Fruit fly (Drosophila melanogaster): ENCODE results near the gene Rat1.

Gene Rat1

DNA sequence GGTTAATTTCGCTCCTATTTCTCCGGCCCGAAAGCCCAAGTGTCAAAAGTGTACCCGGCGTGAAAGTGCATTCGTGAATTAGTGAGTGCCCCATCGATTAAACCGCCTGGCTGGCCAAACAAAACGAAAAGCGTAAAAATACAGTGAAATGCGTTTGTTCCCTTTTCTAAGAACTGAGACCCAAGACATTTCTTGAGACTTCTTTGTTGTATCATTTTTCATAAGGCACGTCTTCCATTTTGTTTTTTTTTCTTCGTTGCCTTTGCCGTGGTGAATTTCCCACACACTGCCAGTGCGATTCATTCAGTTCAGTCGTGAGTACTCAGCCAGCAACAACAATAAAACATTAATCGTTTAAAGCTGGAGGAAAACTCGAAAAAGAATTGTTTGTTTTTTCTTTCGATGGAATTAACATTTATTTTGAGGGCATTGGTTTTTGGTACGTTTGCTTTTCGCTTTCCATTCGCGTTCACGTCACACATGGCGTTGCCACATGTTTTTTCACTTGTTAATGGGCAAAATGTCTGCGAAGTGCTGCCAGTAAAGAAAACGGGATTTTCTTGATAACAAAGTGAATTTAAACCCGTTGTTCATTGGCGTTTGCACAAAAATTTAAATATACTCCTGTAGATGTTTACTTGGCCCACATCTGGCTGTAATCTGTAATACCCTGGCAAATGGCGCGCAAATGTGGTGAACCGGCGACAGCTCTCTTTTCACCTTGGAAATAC is 13.6 kb downstream of the Rat1 start (continued):
- no peak for TF ChIP-seq Sox15 (GFP tag; optimal IDR thresholded peaks at IDR 0.05)
- no peak for TF ChIP-seq CG8119 (GFP tag; IDR thresholded peaks at IDR 0.05)
- peak; percentile 41 for TF ChIP-seq Met (GFP tag; optimal IDR thresholded peaks at IDR 0.05)
- peak; percentile 28 for TF ChIP-seq fkh (GFP tag; optimal IDR thresholded peaks at IDR 0.05)
- TF ChIP-seq CG15336 (GFP tag; IDR thresholded peaks at IDR 0.05) = no peak
- TF ChIP-seq Ets21C (GFP tag; optimal IDR thresholded peaks at IDR 0.05) = no peak
- TF ChIP-seq Lpt (GFP tag; optimal IDR thresholded peaks at IDR 0.05) = no peak
- no peak for TF ChIP-seq Eip93F (GFP tag; optimal IDR thresholded peaks at IDR 0.05)
- no peak for TF ChIP-seq CG3919 (GFP tag; optimal IDR thresholded peaks at IDR 0.05)
- no peak for TF ChIP-seq Gug (GFP tag; IDR thresholded peaks at IDR 0.05)
- TF ChIP-seq CG31627 (GFP tag; optimal IDR thresholded peaks at IDR 0.05) = no peak
- TF ChIP-seq CG32006 (GFP tag; optimal IDR thresholded peaks at IDR 0.05) = no peak
- no peak for TF ChIP-seq eg (GFP tag; IDR thresholded peaks at IDR 0.05)
- TF ChIP-seq svp (GFP tag) = peak; percentile 47

DNA sequence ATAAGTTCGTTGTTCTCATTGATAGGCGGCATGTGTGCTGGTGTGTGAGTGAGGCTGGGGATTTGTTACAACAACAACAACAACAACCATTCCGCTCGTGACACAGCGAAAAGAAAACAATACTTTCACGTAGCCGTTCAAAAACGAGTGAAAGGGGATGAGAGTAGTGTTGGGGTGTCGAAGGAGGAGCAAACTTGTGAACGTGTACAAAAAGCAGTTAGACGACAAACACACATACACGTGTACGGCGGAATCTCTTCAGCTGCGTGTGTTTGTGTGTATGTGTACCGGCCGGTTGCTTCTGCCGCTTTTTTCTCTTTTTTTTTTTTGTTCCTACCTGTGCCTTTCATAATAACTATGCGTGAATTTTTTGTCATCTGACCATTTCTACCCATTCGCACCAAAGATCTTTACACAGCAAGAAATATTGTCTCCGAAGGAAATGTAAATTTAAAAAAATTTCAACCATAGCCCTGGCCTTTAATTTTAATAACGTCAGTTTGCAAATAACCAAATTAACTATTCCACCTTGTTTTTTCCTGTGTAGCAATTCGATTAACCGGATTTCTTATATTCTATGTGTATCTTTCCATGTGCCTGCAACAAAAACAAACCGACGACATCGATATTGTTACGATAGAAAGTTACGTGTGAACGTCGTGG is 14.3 kb downstream of the Rat1 start:
- no peak for TF ChIP-seq net (GFP tag; optimal IDR thresholded peaks at IDR 0.05)
- TF ChIP-seq svp (GFP tag) = no peak
- peak; percentile 72 for TF ChIP-seq Met (GFP tag; optimal IDR thresholded peaks at IDR 0.05)
- peak; percentile 97 for TF ChIP-seq Eip78C (GFP tag)
- TF ChIP-seq CG9139 (GFP tag; optimal IDR thresholded peaks at IDR 0.05) = peak; percentile 51
- peak; percentile 88 for TF ChIP-seq CG11762 (GFP tag; optimal IDR thresholded peaks at IDR 0.05; ENCODE audit: insufficient read depth)
- TF ChIP-seq Blimp-1 (GFP tag; optimal IDR thresholded peaks at IDR 0.05) = peak; percentile 75
- peak; percentile 83 for TF ChIP-seq Ets96B (tag; optimal IDR thresholded peaks at IDR 0.05)
- TF ChIP-seq dac (GFP tag; optimal IDR thresholded peaks at IDR 0.05) = peak; percentile 85
- no peak for TF ChIP-seq CG6276 (GFP tag; optimal IDR thresholded peaks at IDR 0.05)
- TF ChIP-seq CG31627 (GFP tag; optimal IDR thresholded peaks at IDR 0.05) = peak; percentile 80
- TF ChIP-seq Sox102F (GFP tag; optimal IDR thresholded peaks at IDR 0.05) = no peak
- TF ChIP-seq ss (GFP tag; optimal IDR thresholded peaks at IDR 0.05) = peak in 1 of 2 experiments; percentile 58
- peak; percentile 69 for TF ChIP-seq cyc (GFP tag; optimal IDR thresholded peaks at IDR 0.05)
- TF ChIP-seq CG6792 (GFP tag; optimal IDR thresholded peaks at IDR 0.05) = peak; percentile 81
- no peak for TF ChIP-seq CG32006 (GFP tag; optimal IDR thresholded peaks at IDR 0.05)
- no peak for TF ChIP-seq Eip93F (GFP tag; optimal IDR thresholded peaks at IDR 0.05)
- no peak; the same call in 1 of the 2 replicates for TF ChIP-seq CG11294 (GFP tag; IDR thresholded peaks at IDR 0.05)
- TF ChIP-seq vri (GFP tag; optimal IDR thresholded peaks at IDR 0.05) = peak; percentile 66
- peak; percentile 92 for TF ChIP-seq Hr4 (GFP tag; optimal IDR thresholded peaks at IDR 0.05)
- no peak; the same call in 2 of the 3 replicates for TF ChIP-seq eg (GFP tag; IDR thresholded peaks at IDR 0.05)
- peak; percentile 64 for TF ChIP-seq CG8632 (GFP tag; optimal IDR thresholded peaks at IDR 0.05)
- peak; percentile 71 for TF ChIP-seq CG7368 (GFP tag; optimal IDR thresholded peaks at IDR 0.05)
- TF ChIP-seq pdm3 (GFP tag; optimal IDR thresholded peaks at IDR 0.05) = peak; percentile 87
- peak; percentile 71 for TF ChIP-seq CG34406 (GFP tag; optimal IDR thresholded peaks at IDR 0.05)
- TF ChIP-seq fd59A (GFP tag; optimal IDR thresholded peaks at IDR 0.05) = no peak
- peak; percentile 84 for TF ChIP-seq achi (GFP tag; optimal IDR thresholded peaks at IDR 0.05)
- TF ChIP-seq Gug (GFP tag; IDR thresholded peaks at IDR 0.05) = peak; percentile 78
- TF ChIP-seq CG1621 (tag; optimal IDR thresholded peaks at IDR 0.05) = peak; percentile 72
- peak; percentile 48 for TF ChIP-seq Sox15 (GFP tag; optimal IDR thresholded peaks at IDR 0.05)
- no peak; the same call in 2 of the 3 replicates for TF ChIP-seq CG8119 (GFP tag; IDR thresholded peaks at IDR 0.05)
- peak; percentile 84 for TF ChIP-seq Sox14 (GFP tag; optimal IDR thresholded peaks at IDR 0.05)
- peak; percentile 80 for TF ChIP-seq CG10669 (GFP tag; optimal IDR thresholded peaks at IDR 0.05)
- peak; percentile 49 for TF ChIP-seq CG8319 (GFP tag; optimal IDR thresholded peaks at IDR 0.05)
- peak; percentile 62 for TF ChIP-seq CG6854 (GFP tag; optimal IDR thresholded peaks at IDR 0.05)
- TF ChIP-seq salr (GFP tag; optimal IDR thresholded peaks at IDR 0.05) = peak; percentile 64 to 77
- no peak for TF ChIP-seq fkh (GFP tag; optimal IDR thresholded peaks at IDR 0.05)
- TF ChIP-seq esn (GFP tag; optimal IDR thresholded peaks at IDR 0.05) = peak; percentile 83
- TF ChIP-seq CG15336 (GFP tag; IDR thresholded peaks at IDR 0.05) = peak; percentile 92
- TF ChIP-seq OdsH (GFP tag; optimal IDR thresholded peaks at IDR 0.05) = peak; percentile 83
- peak; percentile 83 for TF ChIP-seq acj6 (GFP tag; optimal IDR thresholded peaks at IDR 0.05)
- TF ChIP-seq CG10631 (GFP tag; optimal IDR thresholded peaks at IDR 0.05) = peak; percentile 85
- no peak for TF ChIP-seq spab (GFP tag; optimal IDR thresholded peaks at IDR 0.05)

Measured in whole organism, prepupa.